Fruit fly (Drosophila melanogaster) whole organism, embryonic: ENCODE results near the gene RapGAP1.

ENCODE experiments used
- Antp ChIP-seq: fragments of 200-800 bp; sonication (Bioruptor generic); optimal IDR thresholded peaks from 3 replicates; lab custom pipeline; 2016; ENCODE audit warnings: missing biosample characterization, missing genetic modification characterization
- Atf6 ChIP-seq: fragments of 200-800 bp; sonication (Bioruptor generic); IDR thresholded peaks from 2 replicates; pipeline ENCODE4 v1.3.6; 2022; ENCODE audit warnings: missing biosample characterization, missing genetic modification characterization
- Blimp-1 ChIP-seq: fragments of 200-800 bp; sonication (Bioruptor generic); optimal IDR thresholded peaks from 3 replicates; lab custom pipeline; 2018; ENCODE audit warnings: missing biosample characterization, missing genetic modification characterization, mild to moderate bottlenecking, moderate library complexity, missing genetic modification reagents
- CG11560 ChIP-seq: fragments of 200-800 bp; sonication (Bioruptor generic); IDR thresholded peaks from 3 replicates; pipeline ENCODE4 v1.3.6; 2022; ENCODE audit warnings: missing biosample characterization, missing genetic modification characterization
- CG11723 ChIP-seq: fragments of 200-800 bp; sonication (Bioruptor generic); optimal IDR thresholded peaks from 2 replicates; lab custom pipeline; 2017; ENCODE audit warnings: missing biosample characterization, mild to moderate bottlenecking, missing genetic modification characterization
- CG14860 ChIP-seq: fragments of 200-800 bp; sonication (Bioruptor generic); IDR thresholded peaks from 3 replicates; pipeline ENCODE4 v1.3.6; 2022; ENCODE audit warnings: missing biosample characterization, missing genetic modification characterization; ENCODE audit not compliant: partially characterized antibody
- CG15479 ChIP-seq: fragments of 200-800 bp; sonication (Bioruptor generic); optimal IDR thresholded peaks from 3 replicates; lab custom pipeline; 2019; ENCODE audit warnings: missing biosample characterization, mild to moderate bottlenecking, missing genetic modification characterization, moderate library complexity
- CG17328 ChIP-seq: fragments of 200-800 bp; sonication (Bioruptor generic); IDR thresholded peaks from 2 replicates; pipeline ENCODE4 v1.3.6; 2022; ENCODE audit warnings: missing biosample characterization, missing genetic modification characterization
- CG17359 ChIP-seq: fragments of 200-800 bp; sonication (Bioruptor generic); optimal IDR thresholded peaks from 3 replicates; lab custom pipeline; 2018; ENCODE audit warnings: missing biosample characterization, mild to moderate bottlenecking, missing genetic modification characterization, moderate library complexity
- CG17568 ChIP-seq: fragments of 200-800 bp; sonication (Bioruptor generic); optimal IDR thresholded peaks from 2 replicates; lab custom pipeline; 2018; ENCODE audit warnings: missing biosample characterization, mild to moderate bottlenecking, missing genetic modification characterization, moderate library complexity
- CG18599 ChIP-seq: fragments of 200-800 bp; sonication (Bioruptor generic); optimal IDR thresholded peaks from 3 replicates; lab custom pipeline; 2017; ENCODE audit warnings: missing biosample characterization, missing genetic modification characterization, mild to moderate bottlenecking, moderate library complexity, missing genetic modification reagents
- CG18764 ChIP-seq: fragments of 200-800 bp; sonication (Bioruptor generic); optimal IDR thresholded peaks from 3 replicates; lab custom pipeline; 2016; ENCODE audit warnings: missing biosample characterization, missing genetic modification characterization
- CG3065 ChIP-seq: fragments of 200-800 bp; sonication (Bioruptor generic); optimal IDR thresholded peaks from 2 replicates; lab custom pipeline; 2016; ENCODE audit warnings: missing biosample characterization, missing genetic modification characterization
- CG34376 ChIP-seq: fragments of 200-800 bp; sonication (Bioruptor generic); optimal IDR thresholded peaks from 2 replicates; lab custom pipeline; 2018; ENCODE audit warnings: missing biosample characterization, mild to moderate bottlenecking, missing genetic modification characterization
- CG4360 ChIP-seq: fragments of 200-800 bp; sonication (Bioruptor generic); IDR thresholded peaks from 2 replicates; pipeline ENCODE4 v1.3.6; 2022; ENCODE audit warnings: missing biosample characterization, missing genetic modification characterization
- CG4424 ChIP-seq: fragments of 200-800 bp; sonication (Bioruptor generic); optimal IDR thresholded peaks from 3 replicates; lab custom pipeline; 2016; ENCODE audit warnings: missing biosample characterization, missing genetic modification characterization
- CG5180 ChIP-seq: fragments of 200-800 bp; sonication (Bioruptor generic); optimal IDR thresholded peaks from 3 replicates; lab custom pipeline; 2017; ENCODE audit warnings: missing biosample characterization, missing genetic modification characterization, mild to moderate bottlenecking, moderate library complexity, missing genetic modification reagents
- CoRest ChIP-seq: fragments of 200-800 bp; sonication (Bioruptor generic); optimal IDR thresholded peaks from 3 replicates; lab custom pipeline; 2018; ENCODE audit warnings: missing biosample characterization, mild to moderate bottlenecking, missing genetic modification characterization, moderate library complexity
- Dbx ChIP-seq: fragments of 200-800 bp; sonication (Bioruptor generic); IDR thresholded peaks from 3 replicates; pipeline ENCODE4 v1.3.6; 2022; ENCODE audit warnings: missing biosample characterization, missing genetic modification characterization
- Dll ChIP-seq: fragments of 200-800 bp; sonication (Bioruptor generic); IDR thresholded peaks from 4 replicates; pipeline ENCODE4 v1.3.6; 2022; ENCODE audit warnings: missing biosample characterization, missing genetic modification characterization; ENCODE audit not compliant: partially characterized antibody
- Drgx ChIP-seq: fragments of 200-800 bp; sonication (Bioruptor generic); IDR thresholded peaks from 2 replicates; pipeline ENCODE4 v1.3.6; 2022; ENCODE audit warnings: missing biosample characterization, missing genetic modification characterization
- HLH3B ChIP-seq: fragments of 200-800 bp; sonication (Bioruptor generic); IDR thresholded peaks from 2 replicates; pipeline ENCODE4 v1.3.6; 2022; ENCODE audit warnings: missing biosample characterization, missing genetic modification characterization
- HLHmδ ChIP-seq: fragments of 200-800 bp; sonication (Bioruptor generic); optimal IDR thresholded peaks from 2 replicates; lab custom pipeline; 2018; ENCODE audit warnings: missing biosample characterization, mild to moderate bottlenecking, missing genetic modification characterization, moderate library complexity
- MTF-1 ChIP-seq: fragments of 200-800 bp; sonication (Bioruptor generic); optimal IDR thresholded peaks from 2 replicates; lab custom pipeline; 2018; ENCODE audit warnings: missing biosample characterization, mild to moderate bottlenecking, missing genetic modification characterization, borderline replicate concordance
- Mad ChIP-seq: fragments of 200-800 bp; sonication (Bioruptor generic); optimal IDR thresholded peaks from 2 replicates; lab custom pipeline; 2016; ENCODE audit warnings: missing biosample characterization, missing genetic modification characterization
- Max ChIP-seq: fragments of 200-800 bp; sonication (Bioruptor generic); optimal IDR thresholded peaks from 2 replicates; lab custom pipeline; 2016; ENCODE audit warnings: missing biosample characterization, mild to moderate bottlenecking, missing genetic modification characterization
- Mrtf ChIP-seq: fragments of 200-800 bp; sonication (Bioruptor generic); IDR thresholded peaks from 3 replicates; pipeline ENCODE4 v1.3.6; 2022; ENCODE audit warnings: missing biosample characterization, missing genetic modification characterization
- NC2α ChIP-seq: fragments of 200-800 bp; sonication (Bioruptor generic); optimal IDR thresholded peaks from 2 replicates; lab custom pipeline; 2016; ENCODE audit warnings: missing biosample characterization, missing genetic modification characterization
- Oli ChIP-seq: fragments of 200-800 bp; sonication (Bioruptor generic); optimal IDR thresholded peaks from 2 replicates; lab custom pipeline; 2018; ENCODE audit warnings: missing biosample characterization, mild to moderate bottlenecking, missing genetic modification characterization, moderate library complexity
- PHDP ChIP-seq: fragments of 200-800 bp; sonication (Bioruptor generic); optimal IDR thresholded peaks from 3 replicates; lab custom pipeline; 2018; ENCODE audit warnings: missing biosample characterization, mild to moderate bottlenecking, missing genetic modification characterization, moderate library complexity
- ase ChIP-seq: fragments of 200-800 bp; sonication (Bioruptor generic); IDR thresholded peaks from 3 replicates; pipeline ENCODE4 v1.3.6; 2022; ENCODE audit warnings: missing biosample characterization, missing genetic modification characterization
- ash1 ChIP-seq: fragments of 200-800 bp; sonication (Bioruptor generic); optimal IDR thresholded peaks from 2 replicates; lab custom pipeline; 2018; ENCODE audit warnings: missing biosample characterization, mild to moderate bottlenecking, missing genetic modification characterization
- bowl ChIP-seq: fragments of 200-800 bp; sonication (Bioruptor generic); IDR thresholded peaks from 2 replicates; pipeline ENCODE4 v1.3.6; 2022; ENCODE audit warnings: missing biosample characterization, missing genetic modification characterization
- cas ChIP-seq: fragments of 200-800 bp; sonication (Bioruptor generic); IDR thresholded peaks from 2 replicates; pipeline ENCODE4 v1.3.6; 2022; ENCODE audit warnings: missing biosample characterization, missing genetic modification characterization
- dmrt99B ChIP-seq: fragments of 200-800 bp; sonication (Bioruptor generic); optimal IDR thresholded peaks from 2 replicates; lab custom pipeline; 2018; ENCODE audit warnings: missing biosample characterization, mild to moderate bottlenecking, missing genetic modification characterization, moderate library complexity
- fd96Cb ChIP-seq: fragments of 200-800 bp; sonication (Bioruptor generic); optimal IDR thresholded peaks from 2 replicates; lab custom pipeline; 2018; ENCODE audit warnings: missing biosample characterization, mild to moderate bottlenecking, missing genetic modification characterization, moderate library complexity
- gcm ChIP-seq: fragments of 200-800 bp; sonication (Bioruptor generic); optimal IDR thresholded peaks from 2 replicates; lab custom pipeline; 2019; ENCODE audit warnings: missing biosample characterization, mild to moderate bottlenecking, missing genetic modification characterization, moderate library complexity
- gsb-n ChIP-seq: fragments of 200-800 bp; sonication (Bioruptor generic); optimal IDR thresholded peaks from 3 replicates; lab custom pipeline; 2018; ENCODE audit warnings: missing biosample characterization, mild to moderate bottlenecking, missing genetic modification characterization
- ind ChIP-seq: fragments of 200-800 bp; sonication (Bioruptor generic); optimal IDR thresholded peaks from 3 replicates; lab custom pipeline; 2016; ENCODE audit warnings: missing biosample characterization, missing genetic modification characterization
- jigr1 ChIP-seq: fragments of 200-800 bp; sonication (Bioruptor generic); IDR thresholded peaks from 3 replicates; pipeline ENCODE4 v1.3.6; 2022; ENCODE audit warnings: missing biosample characterization, missing genetic modification characterization
- ken ChIP-seq: fragments of 200-800 bp; sonication (Bioruptor generic); IDR thresholded peaks from 3 replicates; pipeline ENCODE4 v1.3.6; 2022; ENCODE audit warnings: missing biosample characterization, missing genetic modification characterization
- lilli ChIP-seq: fragments of 200-800 bp; sonication (Bioruptor generic); optimal IDR thresholded peaks from 3 replicates; lab custom pipeline; 2016; ENCODE audit warnings: missing biosample characterization, missing genetic modification characterization
- pum ChIP-seq: fragments of 200-800 bp; sonication (Bioruptor generic); optimal IDR thresholded peaks from 2 replicates; lab custom pipeline; 2016; ENCODE audit warnings: missing biosample characterization, missing genetic modification characterization
- salm ChIP-seq: fragments of 200-800 bp; sonication (Bioruptor generic); optimal IDR thresholded peaks from 2 replicates; lab custom pipeline; 2018; ENCODE audit warnings: missing biosample characterization, mild to moderate bottlenecking, missing genetic modification characterization
- schlank ChIP-seq: fragments of 200-800 bp; sonication (Bioruptor generic); optimal IDR thresholded peaks from 2 replicates; lab custom pipeline; 2018; ENCODE audit warnings: missing biosample characterization, mild to moderate bottlenecking, missing genetic modification characterization
- slbo ChIP-seq: fragments of 200-800 bp; sonication (Bioruptor generic); IDR thresholded peaks from 2 replicates; pipeline ENCODE4 v1.3.6; 2022; ENCODE audit warnings: missing biosample characterization, missing genetic modification characterization
- trh ChIP-seq: fragments of 200-800 bp; sonication (Bioruptor generic); optimal IDR thresholded peaks from 2 replicates; lab custom pipeline; 2016; ENCODE audit warnings: missing biosample characterization, missing genetic modification characterization
- unc-4 ChIP-seq: fragments of 200-800 bp; sonication (Bioruptor generic); IDR thresholded peaks from 2 replicates; pipeline ENCODE4 v1.3.6; 2022; ENCODE audit warnings: missing biosample characterization, missing genetic modification characterization; ENCODE audit not compliant: partially characterized antibody
- unpg ChIP-seq: fragments of 200-800 bp; sonication (Bioruptor generic); optimal IDR thresholded peaks from 3 replicates; lab custom pipeline; 2018; ENCODE audit warnings: missing biosample characterization, mild to moderate bottlenecking, missing genetic modification characterization, moderate library complexity
- wor ChIP-seq: fragments of 200-800 bp; sonication (Bioruptor generic); IDR thresholded peaks from 2 replicates; pipeline ENCODE4 v1.3.6; 2022; ENCODE audit warnings: missing biosample characterization, missing genetic modification characterization

The RapGAP1 gene

DNA sequence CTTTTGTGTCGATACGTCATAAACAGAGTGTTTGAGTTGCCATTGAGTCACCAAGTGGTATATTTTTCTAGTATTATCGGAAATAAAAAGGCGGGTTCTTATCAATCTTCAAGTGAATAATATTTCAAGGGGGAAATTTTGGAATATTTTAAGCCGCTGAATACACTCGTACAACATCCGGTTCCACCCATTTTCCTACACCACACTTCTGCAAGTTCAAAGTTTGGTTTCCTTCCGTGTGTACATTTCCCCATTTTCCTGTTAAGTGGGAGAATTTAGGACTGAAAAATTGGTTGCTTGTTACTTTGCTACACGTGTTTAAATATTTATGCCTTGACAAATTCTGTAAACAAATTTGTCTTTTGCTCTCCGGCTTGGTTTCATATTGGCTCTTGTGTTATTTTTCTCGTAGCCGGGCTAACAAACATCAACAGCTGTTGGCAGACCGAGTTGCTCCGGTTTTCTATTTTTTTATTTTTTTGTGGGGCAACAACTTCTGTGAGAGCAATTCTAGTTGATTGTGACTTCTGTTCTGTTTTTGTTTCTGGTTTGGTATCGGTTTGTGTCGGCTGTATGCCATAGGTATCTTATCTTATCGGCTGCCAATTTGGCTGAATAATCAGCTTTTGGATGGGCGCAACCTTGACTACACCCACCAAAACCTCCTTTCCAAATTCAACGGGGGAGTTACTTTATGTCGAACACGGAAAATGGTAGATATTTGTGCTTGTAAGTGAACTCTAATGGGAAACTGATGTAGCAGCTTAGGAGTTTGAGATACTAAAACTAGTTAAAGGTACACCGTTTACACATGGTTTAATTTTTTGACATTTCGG, 6.9 kb downstream of the RapGAP1 start (continued):
- TF ChIP-seq gsb-n (no peak), HLH3B (GFP tag; lab: Robert Waterston, UW) (no peak), CG4360 (no peak), dmrt99B (tag; lab: Kevin White, UChicago) (no peak), CG14860 (no peak), cas (GFP tag; lab: Robert Waterston, UW) (no peak), CG17328 (GFP tag; lab: Robert Waterston, UW) (no peak), schlank (tag; lab: Kevin White, UChicago) (no peak), jigr1 (GFP tag; lab: Robert Waterston, UW) (no peak), pum (GFP tag; lab: Kevin White, UChicago) (no peak), Atf6 (GFP tag; lab: Robert Waterston, UW) (no peak), CG5180 (no peak), HLHmδ (no peak), Drgx (GFP tag; lab: Robert Waterston, UW) (no peak), CG3065 (GFP tag; lab: Kevin White, UChicago) (no peak), MTF-1 (GFP tag; lab: Kevin White, UChicago) (no peak), Blimp-1 (peak; percentile 5), Antp (GFP tag; lab: Kevin White, UChicago) (no peak), CG11723 (GFP tag; lab: Kevin White, UChicago) (no peak), CG17568 (GFP tag; lab: Kevin White, UChicago) (peak; percentile 37), CG18764 (GFP tag; lab: Kevin White, UChicago) (no peak), bowl (GFP tag; lab: Robert Waterston, UW) (no peak), Mrtf (GFP tag; lab: Robert Waterston, UW) (no peak), gcm (no peak), ase (GFP tag; lab: Robert Waterston, UW) (no peak), Dbx (GFP tag; lab: Robert Waterston, UW) (no peak), ind (GFP tag; lab: Kevin White, UChicago) (no peak), lilli (GFP tag; lab: Kevin White, UChicago) (no peak), slbo (no peak), CG11560 (tag; lab: Robert Waterston, UW) (no peak), ash1 (GFP tag; lab: Kevin White, UChicago) (no peak), PHDP (tag; lab: Kevin White, UChicago) (peak; percentile 37), CG15479 (GFP tag; lab: Kevin White, UChicago) (no peak), Oli (tag; lab: Kevin White, UChicago) (no peak), CG34376 (no peak), unpg (GFP tag; lab: Kevin White, UChicago) (peak; percentile 7), Mad (GFP tag; lab: Kevin White, UChicago) (no peak), CG18599 (GFP tag; lab: Kevin White, UChicago) (peak; percentile 32), Dll (no peak), salm (tag; lab: Kevin White, UChicago) (no peak), Max (GFP tag; lab: Kevin White, UChicago) (no peak), unc-4 (GFP tag; lab: Robert Waterston, UW) (no peak), fd96Cb (no peak), ken (GFP tag; lab: Robert Waterston, UW) (no peak), NC2α (GFP tag; lab: Kevin White, UChicago) (no peak), trh (GFP tag; lab: Kevin White, UChicago) (no peak), CG4424 (GFP tag; lab: Kevin White, UChicago) (no peak), CG17359 (tag; lab: Kevin White, UChicago) (peak; percentile 27), wor (no peak), CoRest (no peak)
